Worm (Caenorhabditis elegans): ENCODE results near the gene gst-20.

ce11 chrII:13595279-13595678 lies 14.3 kb downstream of the gst-20 start:
- TF ChIP-seq aly-2 (tag; optimal IDR thresholded peaks at IDR 0.05): no peak
- TF ChIP-seq fos-1 (tag; optimal IDR thresholded peaks at IDR 0.05): no peak
- no peak for TF ChIP-seq zag-1 (tag; optimal IDR thresholded peaks at IDR 0.05)
- no peak for TF ChIP-seq ama-1 (optimal IDR thresholded peaks at IDR 0.05)
- no peak for TF ChIP-seq ztf-1 (GFP tag; conservative IDR thresholded peaks at IDR 0.05)
- TF ChIP-seq nhr-10 (tag; optimal IDR thresholded peaks at IDR 0.05): no peak
- TF ChIP-seq Y55F3AM.14 (GFP tag; optimal IDR thresholded peaks at IDR 0.05): no peak
- no peak for TF ChIP-seq nhr-11 (tag; optimal IDR thresholded peaks at IDR 0.05)
- no peak for TF ChIP-seq lin-11 (tag; optimal IDR thresholded peaks at IDR 0.05)
- no peak for TF ChIP-seq ceh-82 (tag; optimal IDR thresholded peaks at IDR 0.05)
- no peak for TF ChIP-seq lin-39 (tag; optimal IDR thresholded peaks at IDR 0.05)

All from whole organism, L2 larva.